Worm (Caenorhabditis elegans) whole organism, mixed stage, embryonic: Measurements from ENCODE around the gene C46C11.4.

Experiments used
- elt-1 ChIP-seq: sonication (generic microtip); optimal IDR thresholded peaks from 2 replicates; lab custom pipeline; 2017; ENCODE audit warnings: missing genetic modification characterization, mild to moderate bottlenecking, missing compliant biosample characterization, antibody characterized with exemption, moderate library complexity, borderline replicate concordance; ENCODE audit not compliant: insufficient read depth
- elt-3 ChIP-seq: fragments of 150-350 bp; optimal IDR thresholded peaks from 2 replicates; lab custom pipeline; 2014; ENCODE audit warnings: missing biosample characterization, missing genetic modification characterization
- lin-13 ChIP-seq: fragments of 150-350 bp; optimal IDR thresholded peaks from 2 replicates; lab custom pipeline; 2014; ENCODE audit warnings: missing biosample characterization, missing genetic modification characterization
- lin-32 ChIP-seq: fragments of 200-800 bp; sonication (Bioruptor generic); optimal IDR thresholded peaks from 2 replicates; lab custom pipeline; 2018; ENCODE audit warnings: mild to moderate bottlenecking, missing genetic modification characterization, missing compliant biosample characterization
- lsy-2 ChIP-seq: fragments of 150-350 bp; optimal IDR thresholded peaks from 2 replicates; lab custom pipeline; 2014; ENCODE audit warnings: missing biosample characterization, missing genetic modification characterization
- mep-1 ChIP-seq: fragments of 150-350 bp; optimal IDR thresholded peaks from 2 replicates; lab custom pipeline; 2017; ENCODE audit warnings: missing biosample characterization, missing genetic modification reagents, missing genetic modification characterization, inconsistent platforms
- nhr-12 ChIP-seq: fragments of 150-350 bp; optimal IDR thresholded peaks from 2 replicates; lab custom pipeline; 2014; ENCODE audit warnings: missing biosample characterization, missing genetic modification characterization
- nhr-76 ChIP-seq: sonication (generic microtip); optimal IDR thresholded peaks from 2 replicates; lab custom pipeline; 2017; ENCODE audit warnings: missing biosample characterization, missing genetic modification characterization
- pha-4 ChIP-seq: fragments of 150-350 bp; optimal IDR thresholded peaks from 2 replicates; lab custom pipeline; 2018; ENCODE audit warnings: missing biosample characterization, missing genetic modification reagents, missing genetic modification characterization
- snpc-4 ChIP-seq: fragments of 150-350 bp; optimal IDR thresholded peaks from 2 replicates; lab custom pipeline; 2014; ENCODE audit warnings: missing biosample characterization, missing genetic modification characterization
- ztf-11 ChIP-seq: fragments of 150-350 bp; optimal IDR thresholded peaks from 2 replicates; lab custom pipeline; 2014; ENCODE audit warnings: missing biosample characterization, missing genetic modification characterization

ce11 chrX:4652950-4653349 lies 5.9 kb upstream of the C46C11.4 start:
- TF ChIP-seq mep-1 (tag; lab: Kevin White, UChicago) (no peak), lsy-2 (no peak), nhr-76 (tag; lab: Kevin White, UChicago) (no peak), ztf-11 (tag; lab: Kevin White, UChicago) (no peak), nhr-12 (no peak), snpc-4 (tag; lab: Kevin White, UChicago) (no peak), elt-1 (tag; lab: Kevin White, UChicago) (no peak), lin-32 (GFP tag; lab: Kevin White, UChicago) (no peak), elt-3 (tag; lab: Kevin White, UChicago) (no peak), pha-4 (tag; lab: Kevin White, UChicago) (no peak), lin-13 (tag; lab: Kevin White, UChicago) (no peak)
